Fruit fly (Drosophila melanogaster): ENCODE measurements around the gene tgy.

DNA sequence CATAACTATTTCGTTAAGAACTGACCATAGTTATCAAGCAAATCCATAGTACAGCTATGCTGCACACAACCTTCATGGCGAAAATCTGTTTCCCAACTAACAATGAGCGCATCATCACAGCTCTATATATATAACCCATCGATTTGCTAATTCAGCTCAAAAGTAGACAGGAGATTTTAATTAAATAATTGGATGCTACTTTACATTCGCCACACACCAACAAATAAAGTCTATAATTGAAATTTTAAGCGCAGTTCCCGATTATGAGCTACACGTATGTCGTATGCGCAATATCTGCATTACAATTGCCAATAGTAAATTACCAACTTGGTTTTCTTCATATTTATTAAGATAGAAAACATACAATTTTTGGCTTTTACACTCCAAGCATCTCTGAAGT is 8.7 kb upstream of the tgy start, which contains the start of gene Obp18a:
- TF ChIP-seq fru (GFP tag; optimal IDR thresholded peaks at IDR 0.05) (no peak), lola (GFP tag; optimal IDR thresholded peaks at IDR 0.05) (no peak), dmrt93B (GFP tag; optimal IDR thresholded peaks at IDR 0.05) (no peak), Myc (optimal IDR thresholded peaks at IDR 0.05) (no peak), br (GFP tag; optimal IDR thresholded peaks at IDR 0.05) (no peak), Rel (GFP tag; optimal IDR thresholded peaks at IDR 0.05) (no peak), Rel (tag; optimal IDR thresholded peaks at IDR 0.05) (no peak), usp (GFP tag; optimal IDR thresholded peaks at IDR 0.05) (no peak), CG32264 (GFP tag; optimal IDR thresholded peaks at IDR 0.05) (no peak), Hr78 (GFP tag; optimal IDR thresholded peaks at IDR 0.05) (no peak)
